Worm (Caenorhabditis elegans) whole organism, L4 larva: ENCODE data around the gene ZK512.10.

ENCODE experiments used
- R02D3.7 ChIP-seq: fragments of 150-350 bp; sonication (generic microtip); optimal IDR thresholded peaks from 3 replicates; lab custom pipeline; 2014; ENCODE audit warnings: missing biosample characterization, missing genetic modification characterization
- fos-1 ChIP-seq: fragments of 150-350 bp; optimal IDR thresholded peaks from 2 replicates; lab custom pipeline; 2014; ENCODE audit warnings: missing biosample characterization, missing genetic modification characterization
- lin-39 ChIP-seq: fragments of 150-350 bp; optimal IDR thresholded peaks from 2 replicates; lab custom pipeline; 2014; ENCODE audit warnings: missing biosample characterization, missing genetic modification reagents, missing genetic modification characterization
- mdl-1 ChIP-seq, 2 experiments: fragments of 150-350 bp in 1 of 2; sonication (generic microtip) in 1 of 2; optimal IDR thresholded peaks; 2 replicates each; lab custom pipeline; 2014 to 2017; ENCODE audit warnings: missing biosample characterization in 2 of 2, missing genetic modification characterization in 2 of 2
- mxl-3 ChIP-seq: fragments of 200-800 bp; sonication (Bioruptor generic); optimal IDR thresholded peaks from 2 replicates; lab custom pipeline; 2018; ENCODE audit warnings: mild to moderate bottlenecking, missing genetic modification characterization, missing compliant biosample characterization
- ztf-7 ChIP-seq: fragments of 150-350 bp; optimal IDR thresholded peaks from 2 replicates; lab custom pipeline; 2014; ENCODE audit warnings: missing biosample characterization, missing genetic modification characterization

DNA sequence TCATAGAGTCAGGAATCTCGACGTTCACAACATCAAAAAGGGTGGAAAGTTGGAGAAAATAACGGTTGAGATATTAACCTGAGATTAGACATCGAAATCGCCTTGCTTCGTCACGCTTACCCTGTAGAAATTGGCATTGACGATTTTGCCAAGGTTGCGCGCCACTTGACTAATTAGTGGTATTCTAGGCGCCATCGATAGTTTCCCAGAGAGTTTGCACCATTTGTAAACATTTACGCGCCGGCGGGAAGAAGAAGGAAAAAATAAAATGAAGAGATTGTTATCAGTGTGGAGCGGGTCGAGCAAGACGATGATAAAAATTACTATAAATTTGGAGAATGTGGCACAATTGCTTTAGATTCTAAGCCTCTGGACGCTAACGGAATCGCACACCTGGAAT lies 20.4 kb upstream of the ZK512.10 start:
- TF ChIP-seq mxl-3 (GFP tag; lab: Kevin White, UChicago) (no peak), ztf-7 (no peak), fos-1 (tag; lab: Kevin White, UChicago) (no peak), mdl-1 (tag; optimal IDR thresholded peaks at IDR 0.05; lab: Kevin White, UChicago) (no peak), R02D3.7 (no peak), lin-39 (tag; lab: Kevin White, UChicago) (no peak)
